Worm (Caenorhabditis elegans) whole organism, L1 larva: ENCODE data around the gene F52H2.5.

Source experiments
- ceh-82 ChIP-seq, 3 experiments: fragments of 150-350 bp in 1 of 3; sonication (generic microtip) in 2 of 3; optimal IDR thresholded peaks; 2 replicates each; lab custom pipeline; 2014 to 2017; ENCODE audit warnings: missing biosample characterization in 3 of 3, missing genetic modification characterization in 3 of 3
- ces-1 ChIP-seq: fragments of 150-350 bp; optimal IDR thresholded peaks from 2 replicates; lab custom pipeline; 2014; ENCODE audit warnings: missing biosample characterization, missing genetic modification reagents, missing genetic modification characterization
- fos-1 ChIP-seq: fragments of 150-350 bp; optimal IDR thresholded peaks from 2 replicates; lab custom pipeline; 2014; ENCODE audit warnings: missing biosample characterization, missing genetic modification characterization
- lin-39 ChIP-seq: fragments of 150-350 bp; optimal IDR thresholded peaks from 2 replicates; lab custom pipeline; 2014; ENCODE audit warnings: missing biosample characterization, missing genetic modification reagents, missing genetic modification characterization
- nhr-12 ChIP-seq: sonication (generic microtip); optimal IDR thresholded peaks from 2 replicates; lab custom pipeline; 2017; ENCODE audit warnings: missing biosample characterization, missing genetic modification characterization
- unc-130 ChIP-seq: fragments of 150-350 bp; optimal IDR thresholded peaks from 2 replicates; lab custom pipeline; 2017; ENCODE audit warnings: missing biosample characterization, missing genetic modification characterization, inconsistent platforms
- vab-15 ChIP-seq: sonication (generic microtip); optimal IDR thresholded peaks from 2 replicates; lab custom pipeline; 2017; ENCODE audit warnings: missing genotype, mild to moderate bottlenecking, missing genetic modification characterization, missing compliant biosample characterization

DNA sequence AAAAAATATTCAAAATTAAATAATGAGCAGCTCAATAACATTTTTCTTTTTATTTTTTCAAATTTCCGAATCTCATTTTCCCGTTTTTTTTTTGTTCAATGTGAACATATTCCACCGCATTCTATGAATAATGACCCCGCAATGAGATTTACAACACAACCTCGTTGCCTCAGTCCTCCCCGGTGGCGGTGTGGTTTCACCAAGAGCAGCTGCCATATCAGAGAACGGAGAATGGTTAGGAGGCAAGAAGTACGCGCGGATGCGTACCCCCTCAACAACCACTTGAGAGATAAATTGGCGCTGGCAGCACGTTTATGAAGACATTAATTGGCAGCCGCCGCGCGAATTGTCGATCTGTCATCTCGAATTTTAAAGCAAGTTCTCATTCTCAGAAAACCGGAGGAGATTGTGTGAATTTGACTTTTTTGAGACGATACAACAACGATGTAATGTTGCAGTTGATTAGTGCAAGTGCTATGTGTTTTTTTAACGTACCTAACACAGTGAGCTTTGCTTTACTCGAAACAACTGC lies 46.1 kb downstream of the F52H2.5 start:
- no peak for TF ChIP-seq vab-15 (tag; lab: Kevin White, UChicago)
- no peak for TF ChIP-seq ces-1 (GFP tag; lab: Kevin White, UChicago)
- no peak for TF ChIP-seq fos-1 (tag; lab: Kevin White, UChicago)
- TF ChIP-seq nhr-12 (tag; lab: Kevin White, UChicago): no peak
- no peak for TF ChIP-seq unc-130 (tag; lab: Kevin White, UChicago)
- TF ChIP-seq lin-39 (tag; lab: Kevin White, UChicago): no peak
- TF ChIP-seq ceh-82 (tag; optimal IDR thresholded peaks at IDR 0.05; lab: Kevin White, UChicago): no peak
